Fruit fly (Drosophila melanogaster) whole organism, prepupa: Measurements from ENCODE around the gene CG43246.

Experiments
- CG31627 ChIP-seq: fragments of 200-800 bp; sonication (Bioruptor generic); optimal IDR thresholded peaks from 3 replicates; lab custom pipeline; 2016; ENCODE audit warnings: missing biosample characterization, missing genetic modification characterization
- Lpt ChIP-seq: fragments of 200-800 bp; sonication (Bioruptor generic); optimal IDR thresholded peaks from 3 replicates; lab custom pipeline; 2016; ENCODE audit warnings: missing biosample characterization, missing genetic modification characterization
- eg ChIP-seq: fragments of 200-800 bp; sonication (Bioruptor generic); IDR thresholded peaks from 3 replicates; pipeline ENCODE4 v1.3.6; 2022; ENCODE audit warnings: missing biosample characterization, missing genetic modification characterization
- pdm3 ChIP-seq: fragments of 200-800 bp; sonication (Bioruptor generic); optimal IDR thresholded peaks from 3 replicates; lab custom pipeline; 2016; ENCODE audit warnings: missing biosample characterization, missing genetic modification characterization
- topi ChIP-seq: fragments of 200-800 bp; sonication (Bioruptor generic); optimal IDR thresholded peaks from 3 replicates; lab custom pipeline; 2016; ENCODE audit warnings: missing biosample characterization, missing genetic modification characterization

- peak; percentile 94 for TF ChIP-seq pdm3 (GFP tag; lab: Kevin White, UChicago)
- peak; percentile 33 for TF ChIP-seq CG31627 (GFP tag; lab: Kevin White, UChicago)
- TF ChIP-seq Lpt, result peak; percentile 95
- peak; percentile 92 for TF ChIP-seq eg (GFP tag; lab: Robert Waterston, UW)
- TF ChIP-seq topi (GFP tag; lab: Kevin White, UChicago), result peak; percentile 80
Observed at dm6 chr3L:14552925-14553239, 16.4 kb downstream of the CG43246 start.
